Worm (Caenorhabditis elegans) whole organism, L2 larva: ENCODE measurements around the gene F08F8.9.
A peak's percentile ranks its signal among the peaks of the same experiment; 100 is the strongest.

Experiments used
- C34F6.9 ChIP-seq: fragments of 150-350 bp; optimal IDR thresholded peaks from 2 replicates; lab custom pipeline; 2014; ENCODE audit warnings: missing biosample characterization, missing genetic modification characterization
- F13H6.1 ChIP-seq: sonication (generic microtip); optimal IDR thresholded peaks from 2 replicates; lab custom pipeline; 2016; ENCODE audit warnings: missing genetic modification characterization, missing compliant biosample characterization
- R02D3.7 ChIP-seq: fragments of 150-350 bp; optimal IDR thresholded peaks from 2 replicates; lab custom pipeline; 2014; ENCODE audit warnings: missing biosample characterization, missing genetic modification characterization
- Y55F3AM.14 ChIP-seq: fragments of 200-800 bp; sonication (Bioruptor generic); optimal IDR thresholded peaks from 2 replicates; lab custom pipeline; 2018; ENCODE audit warnings: mild to moderate bottlenecking, missing genetic modification characterization, missing compliant biosample characterization
- ZK546.5 ChIP-seq: sonication (generic microtip); optimal IDR thresholded peaks from 2 replicates; lab custom pipeline; 2017; ENCODE audit warnings: missing biosample characterization, missing genetic modification characterization
- alr-1 ChIP-seq: fragments of 150-350 bp; optimal IDR thresholded peaks from 2 replicates; lab custom pipeline; 2014; ENCODE audit warnings: missing biosample characterization, missing genetic modification characterization
- aly-2 ChIP-seq: fragments of 150-350 bp; optimal IDR thresholded peaks from 2 replicates; lab custom pipeline; 2014; ENCODE audit warnings: missing biosample characterization, missing genetic modification characterization
- ama-1 ChIP-seq: fragments of 150-350 bp; optimal IDR thresholded peaks from 2 replicates; lab custom pipeline; 2018; ENCODE audit warnings: inconsistent platforms
- blmp-1 ChIP-seq: sonication (generic microtip); optimal IDR thresholded peaks from 2 replicates; lab custom pipeline; 2017; ENCODE audit warnings: missing genetic modification characterization, mild to moderate bottlenecking, missing compliant biosample characterization, antibody characterized with exemption, moderate library complexity; ENCODE audit not compliant: insufficient read depth
- ceh-16 ChIP-seq: fragments of 150-350 bp; optimal IDR thresholded peaks from 2 replicates; lab custom pipeline; 2014; ENCODE audit warnings: missing biosample characterization, missing genetic modification characterization
- ceh-82 ChIP-seq: fragments of 150-350 bp; optimal IDR thresholded peaks from 2 replicates; lab custom pipeline; 2014; ENCODE audit warnings: missing biosample characterization, missing genetic modification characterization
- crh-2 ChIP-seq: sonication (generic microtip); optimal IDR thresholded peaks from 2 replicates; lab custom pipeline; 2017; ENCODE audit warnings: missing biosample characterization, missing genetic modification characterization
- dmd-4 ChIP-seq: sonication (generic microtip); optimal IDR thresholded peaks from 2 replicates; lab custom pipeline; 2017; ENCODE audit warnings: missing biosample characterization, missing genetic modification characterization
- egl-27 ChIP-seq: sonication (generic microtip); optimal IDR thresholded peaks from 3 replicates; lab custom pipeline; 2017; ENCODE audit warnings: missing biosample characterization, missing genetic modification reagents, missing genetic modification characterization
- elt-1 ChIP-seq: fragments of 150-350 bp; optimal IDR thresholded peaks from 2 replicates; lab custom pipeline; 2014; ENCODE audit warnings: missing biosample characterization, missing genetic modification characterization
- elt-3 ChIP-seq: sonication (generic microtip); optimal IDR thresholded peaks from 2 replicates; lab custom pipeline; 2017; ENCODE audit warnings: missing biosample characterization, missing genetic modification characterization
- fos-1 ChIP-seq: fragments of 150-350 bp; optimal IDR thresholded peaks from 2 replicates; lab custom pipeline; 2014; ENCODE audit warnings: missing biosample characterization, missing genetic modification characterization
- gmeb-1 ChIP-seq: fragments of 150-350 bp; optimal IDR thresholded peaks from 2 replicates; lab custom pipeline; 2014; ENCODE audit warnings: missing biosample characterization, missing genetic modification characterization
- lin-11 ChIP-seq: fragments of 150-350 bp; sonication (generic microtip); optimal IDR thresholded peaks from 2 replicates; lab custom pipeline; 2014; ENCODE audit warnings: missing biosample characterization, missing genetic modification characterization, inconsistent platforms, mixed read lengths
- lin-13 ChIP-seq: fragments of 150-350 bp; optimal IDR thresholded peaks from 2 replicates; lab custom pipeline; 2014; ENCODE audit warnings: missing biosample characterization, missing genetic modification reagents, missing genetic modification characterization
- lin-39 ChIP-seq: fragments of 150-350 bp; optimal IDR thresholded peaks from 2 replicates; lab custom pipeline; 2014; ENCODE audit warnings: missing biosample characterization, missing genetic modification reagents, missing genetic modification characterization
- lsy-2 ChIP-seq, 2 experiments: fragments of 150-350 bp in 1 of 2; sonication (generic microtip) in 1 of 2; optimal IDR thresholded peaks; 2 replicates each; lab custom pipeline; 2014 to 2017; ENCODE audit warnings: missing biosample characterization in 2 of 2, missing genetic modification characterization in 2 of 2
- mab-5 ChIP-seq: fragments of 150-350 bp; optimal IDR thresholded peaks from 2 replicates; lab custom pipeline; 2014; ENCODE audit warnings: missing biosample characterization, missing genetic modification characterization
- mbf-1 ChIP-seq: sonication (generic microtip); optimal IDR thresholded peaks from 2 replicates; lab custom pipeline; 2017; ENCODE audit warnings: missing biosample characterization, missing genetic modification characterization
- mdl-1 ChIP-seq, 2 experiments: fragments of 150-350 bp in 1 of 2; sonication (generic microtip) in 1 of 2; optimal IDR thresholded peaks; 2 replicates each; lab custom pipeline; 2017; ENCODE audit warnings: missing biosample characterization in 2 of 2, missing genetic modification characterization in 2 of 2
- nhr-10 ChIP-seq: sonication (generic microtip); optimal IDR thresholded peaks from 2 replicates; lab custom pipeline; 2017; ENCODE audit warnings: missing biosample characterization, missing genetic modification characterization
- nhr-12 ChIP-seq: fragments of 150-350 bp; optimal IDR thresholded peaks from 2 replicates; lab custom pipeline; 2014; ENCODE audit warnings: missing biosample characterization, missing genetic modification characterization
- nhr-129 ChIP-seq: fragments of 150-350 bp; optimal IDR thresholded peaks from 2 replicates; lab custom pipeline; 2014; ENCODE audit warnings: missing biosample characterization, missing genetic modification characterization
- nhr-21 ChIP-seq: fragments of 150-350 bp; optimal IDR thresholded peaks from 2 replicates; lab custom pipeline; 2014; ENCODE audit warnings: missing biosample characterization, missing genetic modification characterization
- nhr-23 ChIP-seq: fragments of 150-350 bp; optimal IDR thresholded peaks from 2 replicates; lab custom pipeline; 2014; ENCODE audit warnings: missing biosample characterization, missing genetic modification reagents, missing genetic modification characterization
- nhr-237 ChIP-seq: fragments of 150-350 bp; optimal IDR thresholded peaks from 2 replicates; lab custom pipeline; 2014; ENCODE audit warnings: missing biosample characterization, missing genetic modification characterization
- nhr-25 ChIP-seq: fragments of 150-350 bp; sonication (generic microtip); optimal IDR thresholded peaks from 3 replicates; lab custom pipeline; 2014; ENCODE audit warnings: missing biosample characterization, missing genetic modification characterization
- nhr-6 ChIP-seq: fragments of 150-350 bp; optimal IDR thresholded peaks from 2 replicates; lab custom pipeline; 2014; ENCODE audit warnings: missing biosample characterization, missing genetic modification characterization
- nhr-77 ChIP-seq: fragments of 150-350 bp; optimal IDR thresholded peaks from 2 replicates; lab custom pipeline; 2014; ENCODE audit warnings: missing biosample characterization, missing genetic modification characterization
- peb-1 ChIP-seq: fragments of 150-350 bp; optimal IDR thresholded peaks from 2 replicates; lab custom pipeline; 2014; ENCODE audit warnings: missing biosample characterization, missing genetic modification characterization
- sem-4 ChIP-seq: fragments of 150-350 bp; optimal IDR thresholded peaks from 2 replicates; lab custom pipeline; 2014; ENCODE audit warnings: missing biosample characterization, missing genetic modification reagents, missing genetic modification characterization
- skn-1 ChIP-seq: sonication (generic microtip); optimal IDR thresholded peaks from 2 replicates; lab custom pipeline; 2017; ENCODE audit warnings: missing biosample characterization, missing genetic modification characterization
- sma-3 ChIP-seq: sonication (generic microtip); optimal IDR thresholded peaks from 2 replicates; lab custom pipeline; 2016; ENCODE audit warnings: missing genetic modification reagents, missing genetic modification characterization, missing compliant biosample characterization
- snpc-4 ChIP-seq: fragments of 150-350 bp; optimal IDR thresholded peaks from 2 replicates; lab custom pipeline; 2014; ENCODE audit warnings: missing biosample characterization, missing genetic modification characterization
- unc-39 ChIP-seq: fragments of 150-350 bp; optimal IDR thresholded peaks from 2 replicates; lab custom pipeline; 2014; ENCODE audit warnings: missing biosample characterization, missing genetic modification characterization
- unc-55 ChIP-seq: fragments of 150-350 bp; sonication (generic microtip); optimal IDR thresholded peaks from 3 replicates; lab custom pipeline; 2014; ENCODE audit warnings: missing biosample characterization, missing genetic modification reagents, missing genetic modification characterization
- unc-62 ChIP-seq: fragments of 150-350 bp; optimal IDR thresholded peaks from 2 replicates; lab custom pipeline; 2014; ENCODE audit warnings: missing biosample characterization, missing genetic modification reagents, missing genetic modification characterization
- zag-1 ChIP-seq: fragments of 150-350 bp; optimal IDR thresholded peaks from 2 replicates; lab custom pipeline; 2014; ENCODE audit warnings: missing biosample characterization, missing genetic modification characterization
- ztf-1 ChIP-seq: fragments of 200-800 bp; sonication (Bioruptor generic); conservative IDR thresholded peaks from 2 replicates; pipeline ENCODE4 v1.3.6; 2022; ENCODE audit warnings: missing genetic modification characterization, missing compliant biosample characterization
- ztf-11 ChIP-seq: sonication (generic microtip); optimal IDR thresholded peaks from 2 replicates; lab custom pipeline; 2017; ENCODE audit warnings: missing biosample characterization, missing genetic modification characterization
- ztf-4 ChIP-seq: fragments of 150-350 bp; optimal IDR thresholded peaks from 2 replicates; lab custom pipeline; 2014; ENCODE audit warnings: missing biosample characterization, missing genetic modification characterization

Gene F08F8.9

ce11 chrIII:7339138-7339537 lies 14.6 kb downstream of the F08F8.9 start:
- no peak for TF ChIP-seq lsy-2 (tag; optimal IDR thresholded peaks at IDR 0.05; lab: Kevin White, UChicago)
- no peak for TF ChIP-seq nhr-23 (tag; lab: Kevin White, UChicago)
- no peak for TF ChIP-seq ztf-1 (GFP tag; lab: Robert Waterston, UW)
- TF ChIP-seq gmeb-1 (tag; lab: Kevin White, UChicago), result no peak
- TF ChIP-seq nhr-237 (tag; lab: Kevin White, UChicago), result no peak
- no peak for TF ChIP-seq mab-5 (tag; lab: Kevin White, UChicago)
- TF ChIP-seq ztf-11 (tag; lab: Kevin White, UChicago), result no peak
- no peak for TF ChIP-seq lin-11
- no peak for TF ChIP-seq F13H6.1 (tag; lab: Kevin White, UChicago)
- TF ChIP-seq lin-13, result no peak
- no peak for TF ChIP-seq mdl-1 (tag; optimal IDR thresholded peaks at IDR 0.05; lab: Kevin White, UChicago)
- TF ChIP-seq unc-62 (GFP tag; lab: Kevin White, UChicago), result no peak
- TF ChIP-seq elt-1, result no peak
- no peak for TF ChIP-seq sma-3
- no peak for TF ChIP-seq nhr-77 (tag; lab: Kevin White, UChicago)
- no peak for TF ChIP-seq nhr-12
- no peak for TF ChIP-seq blmp-1 (tag; lab: Kevin White, UChicago)
- TF ChIP-seq dmd-4, result no peak

- TF ChIP-seq lsy-2 (tag; optimal IDR thresholded peaks at IDR 0.05; lab: Kevin White, UChicago) (peak in 1 of 2 experiments; percentile 48), mdl-1 (tag; optimal IDR thresholded peaks at IDR 0.05; lab: Kevin White, UChicago) (no peak), sma-3 (no peak), C34F6.9 (peak; percentile 15), fos-1 (tag; lab: Kevin White, UChicago) (no peak), unc-55 (GFP tag; lab: Kevin White, UChicago) (no peak), nhr-25 (tag; lab: Kevin White, UChicago) (no peak), F13H6.1 (tag; lab: Kevin White, UChicago) (no peak), egl-27 (tag; lab: Kevin White, UChicago) (peak; percentile 6), ztf-11 (tag; lab: Kevin White, UChicago) (no peak), ama-1 (peak; percentile 1), unc-62 (GFP tag; lab: Kevin White, UChicago) (no peak)
Measured at ce11 chrIII:7338693-7339092, 15.1 kb downstream of the F08F8.9 start, which contains the start of gene kap-1. kap-1 (plus strand) TSS chrIII:7338835.

- no peak for TF ChIP-seq ztf-1 (GFP tag; lab: Robert Waterston, UW)
- TF ChIP-seq mab-5 (tag; lab: Kevin White, UChicago), result no peak
- TF ChIP-seq gmeb-1 (tag; lab: Kevin White, UChicago), result no peak
- TF ChIP-seq R02D3.7 (tag; lab: Kevin White, UChicago), result no peak
- TF ChIP-seq, all 48 proteins: peak for 0
Measured at ce11 chrIII:7338009-7338408, 15.8 kb downstream of the F08F8.9 start.

ce11 chrIII:7336214-7336613 lies 17.6 kb downstream of the F08F8.9 start, which contains the start of gene gsp-2:
gsp-2 (plus strand) TSS chrIII:7336587.
- TF ChIP-seq dmd-4 (no peak), elt-3 (tag; lab: Kevin White, UChicago) (no peak), skn-1 (no peak), nhr-10 (tag; lab: Kevin White, UChicago) (no peak), blmp-1 (tag; lab: Kevin White, UChicago) (peak; percentile 22), aly-2 (no peak), ceh-82 (tag; lab: Kevin White, UChicago) (no peak), unc-62 (GFP tag; lab: Kevin White, UChicago) (no peak), mbf-1 (no peak), lin-13 (peak; percentile 75), egl-27 (tag; lab: Kevin White, UChicago) (no peak), nhr-21 (tag; lab: Kevin White, UChicago) (peak; percentile 27), R02D3.7 (tag; lab: Kevin White, UChicago) (no peak), mdl-1 (tag; optimal IDR thresholded peaks at IDR 0.05; lab: Kevin White, UChicago) (no peak), mab-5 (tag; lab: Kevin White, UChicago) (no peak), F13H6.1 (tag; lab: Kevin White, UChicago) (peak; percentile 23), alr-1 (tag; lab: Kevin White, UChicago) (no peak), lin-39 (tag; lab: Kevin White, UChicago) (no peak), nhr-237 (tag; lab: Kevin White, UChicago) (no peak), sem-4 (peak; percentile 51), snpc-4 (peak; percentile 54), nhr-77 (tag; lab: Kevin White, UChicago) (no peak), ceh-16 (tag; lab: Kevin White, UChicago) (peak; percentile 42), nhr-129 (peak; percentile 77), elt-1 (no peak), lsy-2 (tag; optimal IDR thresholded peaks at IDR 0.05; lab: Kevin White, UChicago) (peak; percentile 86 to 97), Y55F3AM.14 (GFP tag; lab: Kevin White, UChicago) (peak; percentile 43), ZK546.5 (peak; percentile 86), crh-2 (tag; lab: Kevin White, UChicago) (peak; percentile 77), lin-11 (peak; percentile 87), zag-1 (tag; lab: Kevin White, UChicago) (no peak), unc-39 (tag; lab: Kevin White, UChicago) (no peak), ama-1 (peak; percentile 58), peb-1 (tag; lab: Kevin White, UChicago) (no peak), ztf-4 (tag; lab: Kevin White, UChicago) (no peak), nhr-6 (tag; lab: Kevin White, UChicago) (no peak), sma-3 (peak; percentile 59)
